Fruit fly (Drosophila melanogaster): ENCODE measurements around the gene Karl.
A peak's percentile ranks its signal among the peaks of the same experiment; 100 is the strongest.

The Karl gene

DNA sequence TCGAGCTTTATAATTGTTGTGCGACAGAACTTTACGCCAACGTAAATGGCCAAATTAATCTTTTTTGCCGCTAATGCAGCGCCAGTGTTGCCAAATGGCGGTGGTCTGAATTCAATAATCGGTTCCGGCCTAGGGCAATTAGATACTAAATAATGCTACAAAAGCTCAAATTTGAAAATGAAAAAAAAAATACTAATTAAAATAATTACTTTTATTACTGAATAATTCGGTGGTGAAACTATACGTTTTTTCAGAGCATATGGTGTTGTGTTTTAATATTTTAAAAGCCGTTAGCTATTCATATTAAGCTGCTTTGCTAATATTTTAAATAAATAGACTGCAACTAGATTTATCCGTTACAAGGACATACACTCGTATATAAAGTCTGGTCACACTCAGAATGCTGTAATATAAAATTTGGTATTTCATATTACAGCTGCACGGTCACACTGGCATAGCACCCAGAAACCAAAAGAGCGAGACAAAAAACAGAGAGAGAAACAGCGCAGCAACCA is 29.3 kb downstream of the Karl start, which contains the start of the genes CG1578 and rudhira (continued):
- TF ChIP-seq ttk (GFP tag; IDR thresholded peaks at IDR 0.05), result no peak
- no peak for TF ChIP-seq fd96Cb (tag; optimal IDR thresholded peaks at IDR 0.05)
- peak; percentile 4 for TF ChIP-seq psq (GFP tag; optimal IDR thresholded peaks at IDR 0.05)
- no peak for TF ChIP-seq Trl (optimal IDR thresholded peaks at IDR 0.05)
- no peak for TF ChIP-seq Trl (GFP tag; optimal IDR thresholded peaks at IDR 0.05)
- no peak for TF ChIP-seq CG11695 (GFP tag; IDR thresholded peaks at IDR 0.05)
- TF ChIP-seq Dref (GFP tag; IDR thresholded peaks at IDR 0.05), result no peak
- peak; percentile 40 for TF ChIP-seq sens (GFP tag)
- no peak for TF ChIP-seq Opbp (GFP tag; IDR thresholded peaks at IDR 0.05; ENCODE audit: partially characterized antibody)
- no peak for TF ChIP-seq CG8089 (GFP tag; optimal IDR thresholded peaks at IDR 0.05)
- no peak for TF ChIP-seq bowl (GFP tag; IDR thresholded peaks at IDR 0.05)
- no peak for TF ChIP-seq CG6175 (GFP tag; IDR thresholded peaks at IDR 0.05)
- no peak for TF ChIP-seq CG8478 (optimal IDR thresholded peaks at IDR 0.05)
- no peak for TF ChIP-seq chif (GFP tag; optimal IDR thresholded peaks at IDR 0.05)
- no peak for TF ChIP-seq ssp (GFP tag; IDR thresholded peaks at IDR 0.05)
- no peak for TF ChIP-seq CG12155 (GFP tag; optimal IDR thresholded peaks at IDR 0.05)
- no peak for TF ChIP-seq CG17385 (GFP tag; optimal IDR thresholded peaks at IDR 0.05)
- TF ChIP-seq lov (optimal IDR thresholded peaks at IDR 0.05), result no peak
- no peak for TF ChIP-seq lov (GFP tag; IDR thresholded peaks at IDR 0.05)
- TF ChIP-seq CG10543 (GFP tag; optimal IDR thresholded peaks at IDR 0.05), result peak; percentile 36
- no peak for TF ChIP-seq NFAT (GFP tag; IDR thresholded peaks at IDR 0.05)
- no peak for TF ChIP-seq wor (GFP tag; IDR thresholded peaks at IDR 0.05)
- no peak for TF ChIP-seq zf30C (GFP tag; optimal IDR thresholded peaks at IDR 0.05)
- no peak for TF ChIP-seq Side (GFP tag; optimal IDR thresholded peaks at IDR 0.05)
- TF ChIP-seq Neu2 (GFP tag; optimal IDR thresholded peaks at IDR 0.05; ENCODE audit: borderline replicate concordance), result no peak
- no peak for TF ChIP-seq so (GFP tag; IDR thresholded peaks at IDR 0.05)
- TF ChIP-seq chm (GFP tag; IDR thresholded peaks at IDR 0.05), result no peak
- no peak for TF ChIP-seq zfh2 (GFP tag; optimal IDR thresholded peaks at IDR 0.05)
- no peak for TF ChIP-seq ab (GFP tag; optimal IDR thresholded peaks at IDR 0.05)
- TF ChIP-seq Abd-B (GFP tag; optimal IDR thresholded peaks at IDR 0.05), result no peak
- TF ChIP-seq tio (GFP tag; optimal IDR thresholded peaks at IDR 0.05), result no peak
- no peak for TF ChIP-seq CG15269 (tag; optimal IDR thresholded peaks at IDR 0.05)
- TF ChIP-seq tap (tag; optimal IDR thresholded peaks at IDR 0.05), result no peak
- no peak for TF ChIP-seq CG34422 (GFP tag; IDR thresholded peaks at IDR 0.05)
- no peak for TF ChIP-seq CG14965 (GFP tag; optimal IDR thresholded peaks at IDR 0.05; ENCODE audit: borderline replicate concordance)
- no peak for TF ChIP-seq ranshi (GFP tag; IDR thresholded peaks at IDR 0.05)
- no peak for TF ChIP-seq pfk (GFP tag; optimal IDR thresholded peaks at IDR 0.05)
- TF ChIP-seq hb (GFP tag; IDR thresholded peaks at IDR 0.05; ENCODE audit: partially characterized antibody), result no peak
- no peak for TF ChIP-seq lmd (GFP tag; IDR thresholded peaks at IDR 0.05)
- TF ChIP-seq hth (optimal IDR thresholded peaks at IDR 0.05), result no peak
- no peak for TF ChIP-seq Xrp1 (GFP tag; IDR thresholded peaks at IDR 0.05)
- no peak for TF ChIP-seq CG18599 (GFP tag; optimal IDR thresholded peaks at IDR 0.05)
- TF ChIP-seq zen2 (GFP tag; IDR thresholded peaks at IDR 0.05; ENCODE audit: partially characterized antibody), result no peak
- no peak for TF ChIP-seq CG12744 (GFP tag; optimal IDR thresholded peaks at IDR 0.05)
- no peak for TF ChIP-seq jigr1 (GFP tag; IDR thresholded peaks at IDR 0.05)
- TF ChIP-seq Doc3 (GFP tag; IDR thresholded peaks at IDR 0.05; ENCODE audit: partially characterized antibody), result no peak
- no peak for TF ChIP-seq HmgD (GFP tag; optimal IDR thresholded peaks at IDR 0.05)
- no peak for TF ChIP-seq lab (GFP tag; optimal IDR thresholded peaks at IDR 0.05)
- peak; percentile 38 for TF ChIP-seq CG12391 (tag; optimal IDR thresholded peaks at IDR 0.05)
- no peak for TF ChIP-seq prd (optimal IDR thresholded peaks at IDR 0.05)
- TF ChIP-seq prd (GFP tag; IDR thresholded peaks at IDR 0.05), result 0 out of 3 replicates have a peak, but pooled peaks have one; percentile 12
- TF ChIP-seq CG7786 (GFP tag; optimal IDR thresholded peaks at IDR 0.05), result no peak
- no peak for TF ChIP-seq Elba2 (GFP tag; optimal IDR thresholded peaks at IDR 0.05)
